Worm (Caenorhabditis elegans) whole organism, L2 larva: Measurements from ENCODE around the gene F38A5.6.

ENCODE experiments used
- C34F6.9 ChIP-seq: fragments of 150-350 bp; optimal IDR thresholded peaks from 2 replicates; lab custom pipeline; 2014; ENCODE audit warnings: missing biosample characterization, missing genetic modification characterization
- F13H6.1 ChIP-seq: sonication (generic microtip); optimal IDR thresholded peaks from 2 replicates; lab custom pipeline; 2016; ENCODE audit warnings: missing genetic modification characterization, missing compliant biosample characterization
- R02D3.7 ChIP-seq: fragments of 150-350 bp; optimal IDR thresholded peaks from 2 replicates; lab custom pipeline; 2014; ENCODE audit warnings: missing biosample characterization, missing genetic modification characterization
- Y55F3AM.14 ChIP-seq: fragments of 200-800 bp; sonication (Bioruptor generic); optimal IDR thresholded peaks from 2 replicates; lab custom pipeline; 2018; ENCODE audit warnings: mild to moderate bottlenecking, missing genetic modification characterization, missing compliant biosample characterization
- ZK546.5 ChIP-seq: sonication (generic microtip); optimal IDR thresholded peaks from 2 replicates; lab custom pipeline; 2017; ENCODE audit warnings: missing biosample characterization, missing genetic modification characterization
- alr-1 ChIP-seq: fragments of 150-350 bp; optimal IDR thresholded peaks from 2 replicates; lab custom pipeline; 2014; ENCODE audit warnings: missing biosample characterization, missing genetic modification characterization
- aly-2 ChIP-seq: fragments of 150-350 bp; optimal IDR thresholded peaks from 2 replicates; lab custom pipeline; 2014; ENCODE audit warnings: missing biosample characterization, missing genetic modification characterization
- ama-1 ChIP-seq: fragments of 150-350 bp; optimal IDR thresholded peaks from 2 replicates; lab custom pipeline; 2018; ENCODE audit warnings: inconsistent platforms
- blmp-1 ChIP-seq: sonication (generic microtip); optimal IDR thresholded peaks from 2 replicates; lab custom pipeline; 2017; ENCODE audit warnings: missing genetic modification characterization, mild to moderate bottlenecking, missing compliant biosample characterization, antibody characterized with exemption, moderate library complexity; ENCODE audit not compliant: insufficient read depth
- ceh-16 ChIP-seq: fragments of 150-350 bp; optimal IDR thresholded peaks from 2 replicates; lab custom pipeline; 2014; ENCODE audit warnings: missing biosample characterization, missing genetic modification characterization
- ceh-82 ChIP-seq: fragments of 150-350 bp; optimal IDR thresholded peaks from 2 replicates; lab custom pipeline; 2014; ENCODE audit warnings: missing biosample characterization, missing genetic modification characterization
- crh-2 ChIP-seq: sonication (generic microtip); optimal IDR thresholded peaks from 2 replicates; lab custom pipeline; 2017; ENCODE audit warnings: missing biosample characterization, missing genetic modification characterization
- dmd-4 ChIP-seq: sonication (generic microtip); optimal IDR thresholded peaks from 2 replicates; lab custom pipeline; 2017; ENCODE audit warnings: missing biosample characterization, missing genetic modification characterization
- egl-27 ChIP-seq: sonication (generic microtip); optimal IDR thresholded peaks from 3 replicates; lab custom pipeline; 2017; ENCODE audit warnings: missing biosample characterization, missing genetic modification reagents, missing genetic modification characterization
- elt-1 ChIP-seq: fragments of 150-350 bp; optimal IDR thresholded peaks from 2 replicates; lab custom pipeline; 2014; ENCODE audit warnings: missing biosample characterization, missing genetic modification characterization
- elt-3 ChIP-seq: sonication (generic microtip); optimal IDR thresholded peaks from 2 replicates; lab custom pipeline; 2017; ENCODE audit warnings: missing biosample characterization, missing genetic modification characterization
- fos-1 ChIP-seq: fragments of 150-350 bp; optimal IDR thresholded peaks from 2 replicates; lab custom pipeline; 2014; ENCODE audit warnings: missing biosample characterization, missing genetic modification characterization
- gmeb-1 ChIP-seq: fragments of 150-350 bp; optimal IDR thresholded peaks from 2 replicates; lab custom pipeline; 2014; ENCODE audit warnings: missing biosample characterization, missing genetic modification characterization
- lin-11 ChIP-seq: fragments of 150-350 bp; sonication (generic microtip); optimal IDR thresholded peaks from 2 replicates; lab custom pipeline; 2014; ENCODE audit warnings: missing biosample characterization, missing genetic modification characterization, inconsistent platforms, mixed read lengths
- lin-13 ChIP-seq: fragments of 150-350 bp; optimal IDR thresholded peaks from 2 replicates; lab custom pipeline; 2014; ENCODE audit warnings: missing biosample characterization, missing genetic modification reagents, missing genetic modification characterization
- lin-39 ChIP-seq: fragments of 150-350 bp; optimal IDR thresholded peaks from 2 replicates; lab custom pipeline; 2014; ENCODE audit warnings: missing biosample characterization, missing genetic modification reagents, missing genetic modification characterization
- lsy-2 ChIP-seq, 2 experiments: fragments of 150-350 bp in 1 of 2; sonication (generic microtip) in 1 of 2; optimal IDR thresholded peaks; 2 replicates each; lab custom pipeline; 2014 to 2017; ENCODE audit warnings: missing biosample characterization in 2 of 2, missing genetic modification characterization in 2 of 2
- mab-5 ChIP-seq: fragments of 150-350 bp; optimal IDR thresholded peaks from 2 replicates; lab custom pipeline; 2014; ENCODE audit warnings: missing biosample characterization, missing genetic modification characterization
- mbf-1 ChIP-seq: sonication (generic microtip); optimal IDR thresholded peaks from 2 replicates; lab custom pipeline; 2017; ENCODE audit warnings: missing biosample characterization, missing genetic modification characterization
- mdl-1 ChIP-seq, 2 experiments: fragments of 150-350 bp in 1 of 2; sonication (generic microtip) in 1 of 2; optimal IDR thresholded peaks; 2 replicates each; lab custom pipeline; 2017; ENCODE audit warnings: missing biosample characterization in 2 of 2, missing genetic modification characterization in 2 of 2
- nhr-10 ChIP-seq: sonication (generic microtip); optimal IDR thresholded peaks from 2 replicates; lab custom pipeline; 2017; ENCODE audit warnings: missing biosample characterization, missing genetic modification characterization
- nhr-11 ChIP-seq: fragments of 150-350 bp; optimal IDR thresholded peaks from 2 replicates; lab custom pipeline; 2014; ENCODE audit warnings: missing biosample characterization, missing genetic modification characterization
- nhr-12 ChIP-seq: fragments of 150-350 bp; optimal IDR thresholded peaks from 2 replicates; lab custom pipeline; 2014; ENCODE audit warnings: missing biosample characterization, missing genetic modification characterization
- nhr-129 ChIP-seq: fragments of 150-350 bp; optimal IDR thresholded peaks from 2 replicates; lab custom pipeline; 2014; ENCODE audit warnings: missing biosample characterization, missing genetic modification characterization
- nhr-21 ChIP-seq: fragments of 150-350 bp; optimal IDR thresholded peaks from 2 replicates; lab custom pipeline; 2014; ENCODE audit warnings: missing biosample characterization, missing genetic modification characterization
- nhr-23 ChIP-seq: fragments of 150-350 bp; optimal IDR thresholded peaks from 2 replicates; lab custom pipeline; 2014; ENCODE audit warnings: missing biosample characterization, missing genetic modification reagents, missing genetic modification characterization
- nhr-237 ChIP-seq: fragments of 150-350 bp; optimal IDR thresholded peaks from 2 replicates; lab custom pipeline; 2014; ENCODE audit warnings: missing biosample characterization, missing genetic modification characterization
- nhr-25 ChIP-seq: fragments of 150-350 bp; sonication (generic microtip); optimal IDR thresholded peaks from 3 replicates; lab custom pipeline; 2014; ENCODE audit warnings: missing biosample characterization, missing genetic modification characterization
- nhr-6 ChIP-seq: fragments of 150-350 bp; optimal IDR thresholded peaks from 2 replicates; lab custom pipeline; 2014; ENCODE audit warnings: missing biosample characterization, missing genetic modification characterization
- nhr-77 ChIP-seq: fragments of 150-350 bp; optimal IDR thresholded peaks from 2 replicates; lab custom pipeline; 2014; ENCODE audit warnings: missing biosample characterization, missing genetic modification characterization
- peb-1 ChIP-seq: fragments of 150-350 bp; optimal IDR thresholded peaks from 2 replicates; lab custom pipeline; 2014; ENCODE audit warnings: missing biosample characterization, missing genetic modification characterization
- sem-4 ChIP-seq: fragments of 150-350 bp; optimal IDR thresholded peaks from 2 replicates; lab custom pipeline; 2014; ENCODE audit warnings: missing biosample characterization, missing genetic modification reagents, missing genetic modification characterization
- skn-1 ChIP-seq: sonication (generic microtip); optimal IDR thresholded peaks from 2 replicates; lab custom pipeline; 2017; ENCODE audit warnings: missing biosample characterization, missing genetic modification characterization
- sma-3 ChIP-seq: sonication (generic microtip); optimal IDR thresholded peaks from 2 replicates; lab custom pipeline; 2016; ENCODE audit warnings: missing genetic modification reagents, missing genetic modification characterization, missing compliant biosample characterization
- sma-9 ChIP-seq, 2 experiments: fragments of 150-350 bp in 1 of 2; sonication (generic microtip) in 1 of 2; optimal IDR thresholded peaks; 2 replicates each; lab custom pipeline; 2014 to 2016; ENCODE audit warnings: missing genetic modification characterization in 2 of 2, mild to moderate bottlenecking in 1 of 2, missing biosample characterization in 1 of 2, missing compliant biosample characterization in 1 of 2, missing genetic modification reagents in 1 of 2, moderate library complexity in 1 of 2
- snpc-4 ChIP-seq: fragments of 150-350 bp; optimal IDR thresholded peaks from 2 replicates; lab custom pipeline; 2014; ENCODE audit warnings: missing biosample characterization, missing genetic modification characterization
- unc-39 ChIP-seq: fragments of 150-350 bp; optimal IDR thresholded peaks from 2 replicates; lab custom pipeline; 2014; ENCODE audit warnings: missing biosample characterization, missing genetic modification characterization
- unc-55 ChIP-seq: fragments of 150-350 bp; sonication (generic microtip); optimal IDR thresholded peaks from 3 replicates; lab custom pipeline; 2014; ENCODE audit warnings: missing biosample characterization, missing genetic modification reagents, missing genetic modification characterization
- unc-62 ChIP-seq: fragments of 150-350 bp; optimal IDR thresholded peaks from 2 replicates; lab custom pipeline; 2014; ENCODE audit warnings: missing biosample characterization, missing genetic modification reagents, missing genetic modification characterization
- zag-1 ChIP-seq: fragments of 150-350 bp; optimal IDR thresholded peaks from 2 replicates; lab custom pipeline; 2014; ENCODE audit warnings: missing biosample characterization, missing genetic modification characterization
- ztf-1 ChIP-seq: fragments of 200-800 bp; sonication (Bioruptor generic); conservative IDR thresholded peaks from 2 replicates; pipeline ENCODE4 v1.3.6; 2022; ENCODE audit warnings: missing genetic modification characterization, missing compliant biosample characterization
- ztf-11 ChIP-seq: sonication (generic microtip); optimal IDR thresholded peaks from 2 replicates; lab custom pipeline; 2017; ENCODE audit warnings: missing biosample characterization, missing genetic modification characterization
- ztf-4 ChIP-seq: fragments of 150-350 bp; optimal IDR thresholded peaks from 2 replicates; lab custom pipeline; 2014; ENCODE audit warnings: missing biosample characterization, missing genetic modification characterization

Gene F38A5.6

ce11 chrIV:6588080-6588613 lies 9.1 kb downstream of the F38A5.6 start:
- no peak for TF ChIP-seq dmd-4 (tag; lab: Kevin White, UChicago)
- TF ChIP-seq sma-3: no peak
- TF ChIP-seq elt-1: no peak
- TF ChIP-seq blmp-1 (tag; lab: Kevin White, UChicago): no peak
- TF ChIP-seq F13H6.1 (tag; lab: Kevin White, UChicago): no peak
- TF ChIP-seq nhr-25 (tag; lab: Kevin White, UChicago): no peak
- no peak for TF ChIP-seq egl-27
- TF ChIP-seq ztf-1: no peak
- TF ChIP-seq Y55F3AM.14: no peak
- no peak for TF ChIP-seq lsy-2 (tag; optimal IDR thresholded peaks at IDR 0.05; lab: Kevin White, UChicago)
- no peak for TF ChIP-seq alr-1 (tag; lab: Kevin White, UChicago)

- no peak for TF ChIP-seq unc-62 (GFP tag; lab: Kevin White, UChicago)
- TF ChIP-seq snpc-4 (tag; lab: Kevin White, UChicago): peak; percentile 50
- TF ChIP-seq nhr-11 (tag; lab: Kevin White, UChicago): no peak
- TF ChIP-seq fos-1 (tag; lab: Kevin White, UChicago): peak; percentile 72
- TF ChIP-seq egl-27: peak; percentile 69
- TF ChIP-seq lin-39 (tag; lab: Kevin White, UChicago): no peak
- TF ChIP-seq ceh-82 (tag; lab: Kevin White, UChicago): no peak
- peak; percentile 7 for TF ChIP-seq R02D3.7 (tag; lab: Kevin White, UChicago)
- TF ChIP-seq ztf-4 (tag; lab: Kevin White, UChicago): peak; percentile 47
- peak; percentile 74 for TF ChIP-seq F13H6.1 (tag; lab: Kevin White, UChicago)
- no peak for TF ChIP-seq alr-1 (tag; lab: Kevin White, UChicago)
- no peak for TF ChIP-seq mdl-1 (tag; optimal IDR thresholded peaks at IDR 0.05; lab: Kevin White, UChicago)
- TF ChIP-seq crh-2 (tag; lab: Kevin White, UChicago): peak; percentile 87
- TF ChIP-seq nhr-12 (tag; lab: Kevin White, UChicago): no peak
- peak; percentile 93 for TF ChIP-seq C34F6.9 (tag; lab: Kevin White, UChicago)
- TF ChIP-seq blmp-1 (tag; lab: Kevin White, UChicago): peak; percentile 16
- TF ChIP-seq nhr-6 (tag; lab: Kevin White, UChicago): no peak
- peak; percentile 42 for TF ChIP-seq ama-1 (lab: Kevin White, UChicago)
- no peak for TF ChIP-seq aly-2 (tag; lab: Kevin White, UChicago)
- TF ChIP-seq nhr-10 (tag; lab: Kevin White, UChicago): no peak
- peak; percentile 77 for TF ChIP-seq gmeb-1
- peak; percentile 83 for TF ChIP-seq lin-13
- TF ChIP-seq Y55F3AM.14: no peak
- TF ChIP-seq elt-1: no peak
- peak; percentile 81 for TF ChIP-seq sma-3
- TF ChIP-seq zag-1: peak; percentile 37
- no peak for TF ChIP-seq mbf-1
- no peak for TF ChIP-seq ztf-11
- TF ChIP-seq dmd-4 (tag; lab: Kevin White, UChicago): no peak
- no peak for TF ChIP-seq elt-3
- no peak for TF ChIP-seq nhr-237 (tag; lab: Kevin White, UChicago)
- peak; percentile 64 to 90 for TF ChIP-seq lsy-2 (tag; optimal IDR thresholded peaks at IDR 0.05; lab: Kevin White, UChicago)
- TF ChIP-seq unc-39 (tag; lab: Kevin White, UChicago): no peak
- peak; percentile 38 for TF ChIP-seq mab-5 (tag; lab: Kevin White, UChicago)
- TF ChIP-seq ztf-1: no peak
- TF ChIP-seq ceh-16: peak; percentile 66
- peak; percentile 50 for TF ChIP-seq sem-4 (tag; lab: Kevin White, UChicago)
- TF ChIP-seq skn-1 (tag; lab: Kevin White, UChicago): no peak
- TF ChIP-seq nhr-25 (tag; lab: Kevin White, UChicago): no peak
- TF ChIP-seq nhr-77 (tag; lab: Kevin White, UChicago): no peak
- peak; percentile 87 for TF ChIP-seq nhr-129 (tag; lab: Kevin White, UChicago)
- no peak for TF ChIP-seq peb-1 (tag; lab: Kevin White, UChicago)
- TF ChIP-seq sma-9 (GFP tag; optimal IDR thresholded peaks at IDR 0.05; lab: Kevin White, UChicago): peak; percentile 88
- no peak for TF ChIP-seq sma-9 (tag; optimal IDR thresholded peaks at IDR 0.05; lab: Kevin White, UChicago)
- no peak for TF ChIP-seq nhr-23
- TF ChIP-seq ZK546.5 (tag; lab: Kevin White, UChicago): no peak
- peak; percentile 83 for TF ChIP-seq lin-11 (tag; lab: Kevin White, UChicago)
- TF ChIP-seq nhr-21 (tag; lab: Kevin White, UChicago): peak; percentile 76
- peak; percentile 97 for TF ChIP-seq unc-55 (GFP tag; lab: Kevin White, UChicago)
- TF ChIP-seq, all 48 proteins: peak for 23
Observed at ce11 chrIV:6585397-6585921, 11.7 kb downstream of the F38A5.6 start, which contains the start of the genes F38A5.2 and dnj-11. TSS of gene F38A5.2 (minus strand) at chrIV:6585400. TSS of gene dnj-11 (plus strand) at chrIV:6585871.
